Worm (Caenorhabditis elegans): ENCODE measurements around the gene F47B8.8.

Gene F47B8.8

ce11 chrV:14347234-14347826, 15.8 kb downstream of the F47B8.8 start, which contains the start of gene cept-2 (continued):
- TF ChIP-seq mxl-1 (tag; optimal IDR thresholded peaks at IDR 0.05) (no peak), F23B12.7 (tag; optimal IDR thresholded peaks at IDR 0.05; ENCODE audit: insufficient read depth) (no peak), xnd-1 (tag; optimal IDR thresholded peaks at IDR 0.05) (no peak), sptf-2 (GFP tag; optimal IDR thresholded peaks at IDR 0.05) (no peak), chd-7 (tag; optimal IDR thresholded peaks at IDR 0.05) (no peak), hsf-1 (GFP tag; IDR thresholded peaks at IDR 0.05) (no peak), rec-8 (tag; optimal IDR thresholded peaks at IDR 0.05) (no peak), ceh-91 (GFP tag; IDR thresholded peaks at IDR 0.05) (0 out of 2 replicates have a peak, but pooled peaks have one; percentile 30), Y95B8A.8 (GFP tag; IDR thresholded peaks at IDR 0.05) (0 out of 2 replicates have a peak, but pooled peaks have one; percentile 31), ceh-100 (GFP tag; IDR thresholded peaks at IDR 0.05) (peak; percentile 98), egl-44 (GFP tag; IDR thresholded peaks at IDR 0.05) (0 out of 2 replicates have a peak, but pooled peaks have one; percentile 23), F39B2.1 (GFP tag; IDR thresholded peaks at IDR 0.05) (no peak), B0035.1 (tag; optimal IDR thresholded peaks at IDR 0.05) (no peak), mes-4 (tag; optimal IDR thresholded peaks at IDR 0.05) (no peak), ekl-4 (GFP tag; IDR thresholded peaks at IDR 0.05) (peak; percentile 81), ztf-18 (tag; optimal IDR thresholded peaks at IDR 0.05) (peak; percentile 80), rpc-1 (optimal IDR thresholded peaks at IDR 0.05) (peak; percentile 39), rpc-1 (tag; optimal IDR thresholded peaks at IDR 0.05) (peak; percentile 2), F52B5.7 (tag; optimal IDR thresholded peaks at IDR 0.05) (no peak), let-607 (tag; optimal IDR thresholded peaks at IDR 0.05) (peak; percentile 76 to 81), sea-2 (GFP tag; IDR thresholded peaks at IDR 0.05) (no peak), madf-10 (tag; optimal IDR thresholded peaks at IDR 0.05) (no peak), hmg-1.2 (GFP tag; IDR thresholded peaks at IDR 0.05) (peak; percentile 62), lsy-27 (tag; optimal IDR thresholded peaks at IDR 0.05; ENCODE audit: borderline replicate concordance, insufficient read depth) (no peak), ceh-79 (tag; optimal IDR thresholded peaks at IDR 0.05) (no peak), hmg-20 (GFP tag; IDR thresholded peaks at IDR 0.05) (0 out of 2 replicates have a peak, but pooled peaks have one; percentile 43), nhr-120 (GFP tag; IDR thresholded peaks at IDR 0.05) (no peak), B0019.2 (GFP tag; conservative IDR thresholded peaks at IDR 0.05) (no peak), fkh-3 (tag; optimal IDR thresholded peaks at IDR 0.05) (no peak), snpc-1.3 (tag; optimal IDR thresholded peaks at IDR 0.05; ENCODE audit: insufficient read depth) (peak; percentile 66), egrh-3 (GFP tag; IDR thresholded peaks at IDR 0.05) (no peak), lsl-1 (GFP tag; optimal IDR thresholded peaks at IDR 0.05) (peak; percentile 67), hrde-1 (tag; optimal IDR thresholded peaks at IDR 0.05; ENCODE audit: borderline replicate concordance) (no peak), ceh-40 (GFP tag; IDR thresholded peaks at IDR 0.05) (no peak), Y53G8AR.9 (GFP tag; conservative IDR thresholded peaks at IDR 0.05) (no peak), ccch-3 (GFP tag; optimal IDR thresholded peaks at IDR 0.05) (no peak), lin-40 (tag; optimal IDR thresholded peaks at IDR 0.05) (no peak), rcor-1 (GFP tag; IDR thresholded peaks at IDR 0.05) (peak; percentile 69), egl-18 (GFP tag; IDR thresholded peaks at IDR 0.05) (0 out of 2 replicates have a peak, but pooled peaks have one; percentile 61), gei-17 (GFP tag; optimal IDR thresholded peaks at IDR 0.05) (no peak), tlf-1 (GFP tag; optimal IDR thresholded peaks at IDR 0.05) (peak; percentile 66), K11D2.4 (GFP tag; IDR thresholded peaks at IDR 0.05) (peak; percentile 75; the same call in 1 of the 2 replicates), tbp1 (GFP tag; optimal IDR thresholded peaks at IDR 0.05) (peak; percentile 65), B0261.1 (tag; optimal IDR thresholded peaks at IDR 0.05) (peak; percentile 22), snpc-3.4 (tag; optimal IDR thresholded peaks at IDR 0.05) (peak; percentile 80), sdz-38 (tag; optimal IDR thresholded peaks at IDR 0.05) (no peak), lin-35 (GFP tag; optimal IDR thresholded peaks at IDR 0.05) (peak in 2 of 3 experiments; percentile 58 to 92)

All from whole organism, young adult.